Worm (Caenorhabditis elegans) whole organism, mixed stage, embryonic: ENCODE results near the gene gvd-1.

Source experiments
- bed-3 ChIP-seq: fragments of 200-800 bp; sonication (Bioruptor generic); optimal IDR thresholded peaks from 3 replicates; lab custom pipeline; 2018; ENCODE audit warnings: mild to moderate bottlenecking, missing genetic modification characterization, moderate library complexity, missing compliant biosample characterization
- ceh-39 ChIP-seq: fragments of 150-350 bp; optimal IDR thresholded peaks from 2 replicates; lab custom pipeline; 2014; ENCODE audit warnings: missing biosample characterization, missing genetic modification characterization
- cnd-1 ChIP-seq: fragments of 200-800 bp; sonication (Bioruptor generic); optimal IDR thresholded peaks from 2 replicates; lab custom pipeline; 2018; ENCODE audit warnings: mild to moderate bottlenecking, missing genetic modification characterization, missing compliant biosample characterization
- elt-1 ChIP-seq: sonication (generic microtip); optimal IDR thresholded peaks from 2 replicates; lab custom pipeline; 2017; ENCODE audit warnings: missing genetic modification characterization, mild to moderate bottlenecking, missing compliant biosample characterization, antibody characterized with exemption, moderate library complexity, borderline replicate concordance; ENCODE audit not compliant: insufficient read depth
- elt-3 ChIP-seq: fragments of 150-350 bp; optimal IDR thresholded peaks from 2 replicates; lab custom pipeline; 2014; ENCODE audit warnings: missing biosample characterization, missing genetic modification characterization
- ham-2 ChIP-seq: fragments of 200-800 bp; sonication (Bioruptor generic); optimal IDR thresholded peaks from 2 replicates; lab custom pipeline; 2018; ENCODE audit warnings: mild to moderate bottlenecking, missing genetic modification characterization, missing compliant biosample characterization
- lin-13 ChIP-seq: fragments of 150-350 bp; optimal IDR thresholded peaks from 2 replicates; lab custom pipeline; 2014; ENCODE audit warnings: missing biosample characterization, missing genetic modification characterization
- lsy-2 ChIP-seq: fragments of 150-350 bp; optimal IDR thresholded peaks from 2 replicates; lab custom pipeline; 2014; ENCODE audit warnings: missing biosample characterization, missing genetic modification characterization
- nhr-237 ChIP-seq: fragments of 150-350 bp; optimal IDR thresholded peaks from 2 replicates; lab custom pipeline; 2014; ENCODE audit warnings: missing biosample characterization, missing genetic modification characterization
- nhr-28 ChIP-seq: fragments of 150-350 bp; optimal IDR thresholded peaks from 2 replicates; lab custom pipeline; 2014; ENCODE audit warnings: missing biosample characterization, missing genetic modification characterization
- pha-4 ChIP-seq: fragments of 150-350 bp; optimal IDR thresholded peaks from 2 replicates; lab custom pipeline; 2018; ENCODE audit warnings: missing biosample characterization, missing genetic modification reagents, missing genetic modification characterization
- sptf-1 ChIP-seq: sonication (generic microtip); optimal IDR thresholded peaks from 2 replicates; lab custom pipeline; 2017; ENCODE audit warnings: mild to moderate bottlenecking, missing genetic modification characterization, moderate library complexity, missing compliant biosample characterization
- zip-8 ChIP-seq: fragments of 150-350 bp; optimal IDR thresholded peaks from 2 replicates; lab custom pipeline; 2014; ENCODE audit warnings: missing biosample characterization, missing genetic modification characterization
- ztf-11 ChIP-seq: fragments of 150-350 bp; optimal IDR thresholded peaks from 2 replicates; lab custom pipeline; 2014; ENCODE audit warnings: missing biosample characterization, missing genetic modification characterization

DNA sequence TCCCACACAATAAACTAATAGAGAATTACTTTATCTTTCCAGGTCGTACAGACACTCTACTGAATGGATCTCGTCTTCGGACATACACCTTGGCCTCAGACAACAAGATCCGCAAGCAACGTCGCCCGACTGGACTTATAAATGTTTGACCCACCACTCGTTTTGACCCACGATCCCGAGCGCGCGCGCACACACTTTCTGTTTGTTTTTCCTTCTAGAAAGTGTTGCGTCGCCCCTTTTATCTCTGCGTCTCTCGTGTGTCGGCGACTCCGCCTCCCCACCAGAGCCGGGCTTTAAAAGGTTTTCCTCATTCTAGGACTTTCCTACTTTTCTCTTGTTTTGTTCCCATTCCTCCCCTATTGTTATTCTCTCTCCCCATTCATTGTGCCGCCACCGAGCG is 20.4 kb downstream of the gvd-1 start:
- TF ChIP-seq bed-3 (GFP tag; lab: Kevin White, UChicago) (no peak), lsy-2 (tag; lab: Kevin White, UChicago) (no peak), nhr-28 (tag; lab: Kevin White, UChicago) (no peak), elt-3 (no peak), cnd-1 (tag; lab: Kevin White, UChicago) (no peak), elt-1 (tag; lab: Kevin White, UChicago) (no peak), pha-4 (tag; lab: Kevin White, UChicago) (no peak), nhr-237 (tag; lab: Kevin White, UChicago) (no peak), ztf-11 (tag; lab: Kevin White, UChicago) (no peak), zip-8 (no peak), lin-13 (tag; lab: Kevin White, UChicago) (no peak), ham-2 (GFP tag; lab: Kevin White, UChicago) (no peak), ceh-39 (tag; lab: Kevin White, UChicago) (no peak), sptf-1 (tag; lab: Kevin White, UChicago) (no peak)
